Worm (Caenorhabditis elegans) whole organism, early embryonic: ENCODE data around the gene atf-7.

ENCODE experiments used
- aly-1 ChIP-seq: sonication (generic microtip); optimal IDR thresholded peaks from 2 replicates; lab custom pipeline; 2016; ENCODE audit warnings: missing genetic modification characterization, missing compliant biosample characterization
- ama-1 ChIP-seq: fragments of 150-350 bp; optimal IDR thresholded peaks from 2 replicates; lab custom pipeline; 2014
- ets-7 ChIP-seq: sonication (generic microtip); optimal IDR thresholded peaks from 2 replicates; lab custom pipeline; 2016; ENCODE audit warnings: missing genotype, missing genetic modification characterization, missing compliant biosample characterization
- flt-1 ChIP-seq: fragments of 200-800 bp; sonication (Bioruptor generic); IDR thresholded peaks from 2 replicates; pipeline ENCODE4 v1.3.6; 2022; ENCODE audit warnings: missing genetic modification characterization, missing compliant biosample characterization
- pes-1 ChIP-seq: fragments of 200-800 bp; sonication (Bioruptor generic); IDR thresholded peaks from 2 replicates; pipeline ENCODE4 v1.3.6; 2022; ENCODE audit warnings: missing genetic modification reagents, missing genetic modification characterization, missing compliant biosample characterization
- tbx-11 ChIP-seq: fragments of 200-800 bp; sonication (Bioruptor generic); IDR thresholded peaks from 2 replicates; pipeline ENCODE4 v1.3.6; 2022; ENCODE audit warnings: missing genetic modification characterization, missing compliant biosample characterization
- tbx-37 ChIP-seq: fragments of 200-800 bp; sonication (Bioruptor generic); conservative IDR thresholded peaks from 2 replicates; pipeline ENCODE4 v1.3.6; 2022; ENCODE audit warnings: missing genetic modification reagents, missing genetic modification characterization, missing compliant biosample characterization

- no peak for TF ChIP-seq pes-1 (GFP tag; lab: Robert Waterston, UW)
- no peak for TF ChIP-seq ama-1 (lab: Kevin White, UChicago)
- TF ChIP-seq aly-1, result no peak
- no peak for TF ChIP-seq flt-1 (GFP tag; lab: Robert Waterston, UW)
- TF ChIP-seq tbx-11, result no peak
- TF ChIP-seq tbx-37 (GFP tag; lab: Robert Waterston, UW), result no peak
- no peak for TF ChIP-seq ets-7
These were observed 9.4 kb upstream of the atf-7 start, which contains the start of the genes cct-5 and F25F2.1 for ce11 chrIII:4508064-4508905.
